Worm (Caenorhabditis elegans): ENCODE data around the gene immp-2.

The immp-2 gene

DNA sequence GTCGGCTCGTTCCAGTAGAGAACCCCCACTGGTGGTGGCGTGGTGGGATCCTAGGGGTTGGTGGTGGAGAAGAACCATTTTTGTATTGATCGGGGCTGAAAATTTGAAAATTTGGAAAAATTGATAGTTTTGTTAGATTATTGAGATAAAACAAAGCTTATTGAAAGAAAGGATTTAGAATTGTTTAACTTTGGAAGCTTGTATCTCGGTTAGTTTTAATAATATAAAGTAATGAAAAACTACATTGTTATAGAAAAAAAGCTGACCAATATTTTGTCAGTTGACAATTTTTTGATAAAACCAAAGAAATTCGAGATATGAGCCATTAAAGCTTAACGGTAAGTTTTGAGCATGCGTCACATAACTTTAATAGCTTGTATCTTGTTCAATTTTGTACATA lies 24.3 kb upstream of the immp-2 start, which contains the start of gene abhd-14:
TSS of gene abhd-14 (minus strand) at position 101 of the 400 bp plus-strand sequence.
- no peak for TF ChIP-seq fos-1 (tag; optimal IDR thresholded peaks at IDR 0.05)
- TF ChIP-seq ceh-90 (tag; optimal IDR thresholded peaks at IDR 0.05) = no peak
- no peak for TF ChIP-seq rnt-1 (tag; optimal IDR thresholded peaks at IDR 0.05)
- TF ChIP-seq ama-1 (optimal IDR thresholded peaks at IDR 0.05) = no peak
- no peak for TF ChIP-seq dsc-1 (tag; optimal IDR thresholded peaks at IDR 0.05)
- no peak for TF ChIP-seq nhr-76 (tag; optimal IDR thresholded peaks at IDR 0.05)
- TF ChIP-seq ztf-4 (tag; optimal IDR thresholded peaks at IDR 0.05) = no peak
- TF ChIP-seq elt-2 (tag; optimal IDR thresholded peaks at IDR 0.05) = no peak
- no peak for TF ChIP-seq lin-39 (tag; optimal IDR thresholded peaks at IDR 0.05)
- no peak for TF ChIP-seq fkh-8 (tag; optimal IDR thresholded peaks at IDR 0.05)
- no peak for TF ChIP-seq unc-130 (tag; optimal IDR thresholded peaks at IDR 0.05)
- no peak for TF ChIP-seq mdl-1 (tag; optimal IDR thresholded peaks at IDR 0.05)

DNA sequence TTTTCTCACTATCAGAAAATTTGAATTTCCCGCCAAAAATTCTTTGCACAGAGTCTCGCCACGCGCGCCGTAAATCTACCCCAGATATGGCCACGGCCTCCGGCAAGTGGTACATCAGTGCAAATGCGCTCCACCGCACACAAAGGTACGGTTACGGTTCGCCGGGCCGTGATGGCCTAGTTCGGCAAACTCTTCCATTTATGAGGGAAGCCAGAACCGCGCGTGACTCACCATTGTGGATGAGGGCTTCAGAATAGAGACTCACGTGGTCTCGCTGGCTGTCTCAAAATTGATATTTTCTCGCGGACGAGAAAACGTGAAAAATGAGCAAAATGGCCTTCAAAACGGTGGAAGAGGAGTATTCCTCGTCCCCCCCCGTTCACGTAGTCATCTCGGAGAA lies 14.1 kb upstream of the immp-2 start:
- TF ChIP-seq unc-98 (GFP tag; IDR thresholded peaks at IDR 0.05) (no peak), irx-1 (tag; optimal IDR thresholded peaks at IDR 0.05) (no peak), nhr-85 (tag) (peak; percentile 50), Y116A8C.19 (tag; optimal IDR thresholded peaks at IDR 0.05; ENCODE audit: borderline replicate concordance) (no peak), lin-14 (GFP tag; optimal IDR thresholded peaks at IDR 0.05) (no peak)

DNA sequence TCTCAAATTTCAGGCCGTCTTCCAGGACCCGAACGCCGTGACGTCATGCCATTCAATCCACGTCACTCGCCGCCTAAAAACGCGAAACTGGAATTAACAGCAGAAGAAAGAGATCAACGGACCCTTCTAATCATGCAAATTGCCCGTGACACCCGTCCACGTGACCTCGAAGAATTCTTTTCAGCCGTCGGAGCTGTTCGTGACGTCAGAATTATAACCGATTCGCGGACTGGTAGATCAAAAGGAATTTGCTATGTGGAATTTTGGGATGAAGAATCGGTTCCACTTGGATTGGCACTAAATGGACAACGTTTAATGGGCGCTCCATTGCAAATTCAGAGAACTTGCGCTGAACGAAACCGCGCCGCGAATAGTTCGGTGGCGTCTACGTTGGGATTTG lies 9.8 kb upstream of the immp-2 start:
- no peak for TF ChIP-seq efl-1 (optimal IDR thresholded peaks at IDR 0.05)
- TF ChIP-seq efl-1 (GFP tag; optimal IDR thresholded peaks at IDR 0.05 in 1 of 2) = peak in 1 of 2 experiments; percentile 26
- no peak for TF ChIP-seq hlh-17 (GFP tag; optimal IDR thresholded peaks at IDR 0.05; ENCODE audit: borderline replicate concordance)

DNA sequence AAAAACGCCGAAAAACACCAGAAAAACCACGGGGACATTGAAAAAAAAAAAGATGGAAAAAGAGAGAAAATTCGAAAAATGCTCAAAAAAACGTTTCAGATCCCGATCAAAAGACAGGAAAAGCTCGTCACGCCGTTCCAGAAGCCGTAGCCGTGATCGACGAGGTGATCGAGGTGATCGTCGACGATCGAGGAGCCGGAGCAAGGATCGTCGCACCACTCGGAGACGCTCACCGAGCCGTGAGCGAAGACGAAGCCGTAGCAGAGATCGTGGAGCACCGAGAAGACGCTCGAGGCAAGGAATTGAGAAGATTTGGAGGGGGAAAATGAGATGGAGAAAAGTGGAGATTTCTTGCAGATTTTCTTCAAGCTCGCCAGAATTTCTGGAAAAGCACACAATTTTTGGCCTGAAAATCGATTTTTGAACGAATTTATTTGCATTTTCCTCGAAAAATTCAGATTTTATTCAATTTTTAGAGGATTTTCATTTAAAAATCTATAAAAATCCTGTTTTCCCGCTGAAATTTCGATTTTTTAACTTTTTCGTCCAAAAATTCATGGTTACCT lies 7.7 kb upstream of the immp-2 start:
- no peak for TF ChIP-seq hlh-17 (GFP tag; optimal IDR thresholded peaks at IDR 0.05; ENCODE audit: borderline replicate concordance)
- no peak for TF ChIP-seq efl-1 (optimal IDR thresholded peaks at IDR 0.05)
- peak in 1 of 2 experiments; percentile 74 for TF ChIP-seq efl-1 (GFP tag; optimal IDR thresholded peaks at IDR 0.05 in 1 of 2)
- TF ChIP-seq nhr-85 (tag) = peak; percentile 61

DNA sequence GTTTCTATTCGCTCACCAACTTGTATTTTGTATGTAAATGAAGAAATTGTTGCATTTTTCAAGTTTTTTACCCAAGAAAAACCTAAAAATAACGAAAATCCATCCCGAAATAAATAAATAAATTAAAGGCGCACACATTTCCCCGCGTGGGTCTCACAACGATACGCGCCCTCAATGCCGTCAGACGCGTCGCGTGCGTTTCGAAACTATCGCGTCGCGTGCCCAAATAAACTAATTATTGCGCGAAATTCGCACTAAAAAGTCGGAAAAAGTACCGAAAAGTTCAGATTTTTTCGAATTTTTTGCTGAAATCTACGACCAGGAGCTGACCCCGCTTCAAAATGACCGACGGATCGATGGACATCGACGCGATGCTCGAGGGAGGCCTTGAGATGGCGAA lies 6.8 kb upstream of the immp-2 start, which contains the start of gene rbm-39:
TSS of gene rbm-39 (plus strand) at position 178 of the 400 bp plus-strand sequence.
- TF ChIP-seq fos-1 (tag; optimal IDR thresholded peaks at IDR 0.05) (peak; percentile 69), nhr-90 (tag; optimal IDR thresholded peaks at IDR 0.05; ENCODE audit: poor library complexity) (peak; percentile 69), ztf-11 (tag; optimal IDR thresholded peaks at IDR 0.05) (peak in 1 of 2 experiments; percentile 34), grh-1 (GFP tag; IDR thresholded peaks at IDR 0.05) (peak; percentile 66), pag-3 (tag; optimal IDR thresholded peaks at IDR 0.05; ENCODE audit: borderline replicate concordance, insufficient read depth) (no peak), unc-86 (tag; optimal IDR thresholded peaks at IDR 0.05) (peak; percentile 84), isw-1 (GFP tag; IDR thresholded peaks at IDR 0.05) (peak; percentile 95), nhr-237 (tag; optimal IDR thresholded peaks at IDR 0.05) (peak; percentile 71), unc-62 (GFP tag; optimal IDR thresholded peaks at IDR 0.05) (no peak), tbx-2 (tag; optimal IDR thresholded peaks at IDR 0.05) (peak; percentile 86), efl-3 (GFP tag; optimal IDR thresholded peaks at IDR 0.05) (no peak), F16B12.6 (tag; optimal IDR thresholded peaks at IDR 0.05) (peak; percentile 75), zip-4 (GFP tag; optimal IDR thresholded peaks at IDR 0.05) (peak; percentile 72), pax-3 (tag; optimal IDR thresholded peaks at IDR 0.05) (peak; percentile 71), skn-1 (tag; optimal IDR thresholded peaks at IDR 0.05) (peak; percentile 88), nhr-20 (tag; optimal IDR thresholded peaks at IDR 0.05) (peak; percentile 83), ceh-63 (GFP tag; optimal IDR thresholded peaks at IDR 0.05) (no peak), nhr-11 (tag; optimal IDR thresholded peaks at IDR 0.05) (no peak), nhr-47 (tag; optimal IDR thresholded peaks at IDR 0.05) (peak; percentile 92), irx-1 (tag; optimal IDR thresholded peaks at IDR 0.05) (peak; percentile 64), fkh-4 (tag; optimal IDR thresholded peaks at IDR 0.05; ENCODE audit: borderline replicate concordance) (no peak), blmp-1 (tag; optimal IDR thresholded peaks at IDR 0.05) (peak; percentile 79), lin-15B (tag; optimal IDR thresholded peaks at IDR 0.05) (peak; percentile 86), ama-1 (optimal IDR thresholded peaks at IDR 0.05) (peak; percentile 57), lsy-2 (tag; optimal IDR thresholded peaks at IDR 0.05) (peak; percentile 91 to 93), lir-3 (tag; optimal IDR thresholded peaks at IDR 0.05; ENCODE audit: poor library complexity) (no peak), sox-4 (tag; optimal IDR thresholded peaks at IDR 0.05) (peak; percentile 29), ceh-82 (tag; optimal IDR thresholded peaks at IDR 0.05) (peak; percentile 88 to 96 (median 91))

Measured in whole organism, L1 larva.